Fruit fly (Drosophila melanogaster) whole organism, embryonic: ENCODE measurements around the gene HDAC4.
A peak's percentile ranks its signal among the peaks of the same experiment; 100 is the strongest.

Experiments used
- Blimp-1 ChIP-seq: fragments of 200-800 bp; sonication (Bioruptor generic); optimal IDR thresholded peaks from 3 replicates; lab custom pipeline; 2018; ENCODE audit warnings: missing biosample characterization, missing genetic modification characterization, mild to moderate bottlenecking, moderate library complexity, missing genetic modification reagents
- CG11695 ChIP-seq: fragments of 200-800 bp; sonication (Bioruptor generic); IDR thresholded peaks from 3 replicates; pipeline ENCODE4 v1.3.6; 2022; ENCODE audit warnings: missing biosample characterization, missing genetic modification characterization
- CG12744 ChIP-seq: fragments of 200-800 bp; sonication (Bioruptor generic); optimal IDR thresholded peaks from 2 replicates; lab custom pipeline; 2016; ENCODE audit warnings: missing biosample characterization, missing genetic modification characterization
- CG3838 ChIP-seq: fragments of 200-800 bp; sonication (Bioruptor generic); optimal IDR thresholded peaks from 3 replicates; lab custom pipeline; 2016; ENCODE audit warnings: missing biosample characterization, missing genetic modification characterization
- CG7556 ChIP-seq: fragments of 200-800 bp; sonication (Bioruptor generic); optimal IDR thresholded peaks from 2 replicates; lab custom pipeline; 2017; ENCODE audit warnings: missing biosample characterization, mild to moderate bottlenecking, missing genetic modification characterization
- CG7928 ChIP-seq: fragments of 200-800 bp; sonication (Bioruptor generic); optimal IDR thresholded peaks from 2 replicates; lab custom pipeline; 2017; ENCODE audit warnings: missing biosample characterization, mild to moderate bottlenecking, missing genetic modification characterization
- Fer2 ChIP-seq: fragments of 200-800 bp; sonication (Bioruptor generic); optimal IDR thresholded peaks from 2 replicates; lab custom pipeline; 2018; ENCODE audit warnings: missing biosample characterization, mild to moderate bottlenecking, missing genetic modification characterization, moderate library complexity
- Hmx ChIP-seq: fragments of 200-800 bp; sonication (Bioruptor generic); optimal IDR thresholded peaks from 2 replicates; lab custom pipeline; 2016; ENCODE audit warnings: missing biosample characterization, missing genetic modification characterization
- Pdp1 ChIP-seq, 2 experiments: fragments of 200-800 bp; sonication (Bioruptor generic); optimal IDR thresholded peaks; 3 replicates each; lab custom pipeline; 2016; ENCODE audit warnings: missing biosample characterization in 2 of 2, missing genetic modification characterization in 2 of 2, mild to moderate bottlenecking in 1 of 2, moderate library complexity in 1 of 2
- grn ChIP-seq: fragments of 200-800 bp; sonication (Bioruptor generic); optimal IDR thresholded peaks from 3 replicates; lab custom pipeline; 2017; ENCODE audit warnings: missing biosample characterization, missing genetic modification characterization
- klu ChIP-seq: fragments of 200-800 bp; sonication (Bioruptor generic); IDR thresholded peaks from 2 replicates; pipeline ENCODE4 v1.3.6; 2022; ENCODE audit warnings: missing biosample characterization, missing genetic modification characterization
- repo ChIP-seq: fragments of 200-800 bp; sonication (Bioruptor generic); optimal IDR thresholded peaks from 2 replicates; lab custom pipeline; 2016; ENCODE audit warnings: missing biosample characterization, missing genetic modification characterization
- ttk ChIP-seq: fragments of 200-800 bp; sonication (Bioruptor generic); IDR thresholded peaks from 2 replicates; pipeline ENCODE4 v2.1.2; 2022; ENCODE audit warnings: missing biosample characterization, missing genetic modification characterization

DNA sequence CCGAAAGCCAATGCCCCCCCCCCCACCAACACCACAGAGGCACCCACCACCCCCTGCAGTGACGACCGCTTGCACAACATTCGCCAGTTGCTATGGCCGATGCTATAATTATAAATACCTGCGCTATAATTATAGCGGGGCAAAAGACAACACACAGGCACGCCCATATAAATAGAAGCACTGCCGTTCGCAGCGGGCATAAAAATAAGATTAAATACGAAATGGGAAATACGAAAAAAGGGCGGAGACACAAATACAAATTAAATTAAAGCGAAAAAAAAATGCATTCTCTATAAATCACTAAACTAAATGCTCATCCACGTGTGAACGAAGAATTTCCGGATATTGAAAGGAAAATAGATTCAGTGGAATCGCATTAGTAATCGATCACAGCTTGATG is 12.0 kb downstream of the HDAC4 start:
- TF ChIP-seq ttk (peak; percentile 36; the same call in 1 of the 2 replicates), grn (GFP tag; lab: Kevin White, UChicago) (no peak), CG3838 (GFP tag; lab: Kevin White, UChicago) (no peak), Pdp1 (GFP tag; optimal IDR thresholded peaks at IDR 0.05; lab: Kevin White, UChicago) (peak in 1 of 2 experiments; percentile 20), Fer2 (no peak), Hmx (no peak), CG12744 (GFP tag; lab: Kevin White, UChicago) (no peak), klu (GFP tag; lab: Robert Waterston, UW) (no peak), CG7928 (GFP tag; lab: Kevin White, UChicago) (no peak), CG7556 (no peak), repo (GFP tag; lab: Kevin White, UChicago) (no peak), CG11695 (GFP tag; lab: Robert Waterston, UW) (0 out of 3 replicates have a peak, but pooled peaks have one; percentile 37), Blimp-1 (no peak)
